Worm (Caenorhabditis elegans) whole organism, L4 larva: ENCODE results near the gene ima-3.

Source experiments
- F44E2.7 ChIP-seq: fragments of 200-800 bp; sonication (Bioruptor generic); IDR thresholded peaks from 2 replicates; pipeline ENCODE4 v2.1.2; 2022; ENCODE audit warnings: missing genetic modification characterization, missing compliant biosample characterization
- hmg-1.1 ChIP-seq: fragments of 200-800 bp; sonication (Bioruptor generic); IDR thresholded peaks from 2 replicates; pipeline ENCODE4 v1.3.6; 2022; ENCODE audit warnings: missing genetic modification reagents, missing genetic modification characterization, missing compliant biosample characterization
- lin-39 ChIP-seq: fragments of 150-350 bp; optimal IDR thresholded peaks from 2 replicates; lab custom pipeline; 2014; ENCODE audit warnings: missing biosample characterization, missing genetic modification reagents, missing genetic modification characterization
- nhr-237 ChIP-seq: sonication (generic microtip); optimal IDR thresholded peaks from 2 replicates; lab custom pipeline; 2017; ENCODE audit warnings: missing biosample characterization, missing genetic modification characterization

- TF ChIP-seq hmg-1.1 (GFP tag; lab: Robert Waterston, UW) (no peak), nhr-237 (no peak), F44E2.7 (no peak), lin-39 (no peak)
Measured at ce11 chrIV:7586972-7587371, 25.5 kb upstream of the ima-3 start.
